Fruit fly (Drosophila melanogaster) whole organism, embryonic: ENCODE data around the gene nAChRalpha2.

Experiments used
- CG13775 ChIP-seq: fragments of 200-800 bp; sonication (Bioruptor generic); optimal IDR thresholded peaks from 3 replicates; lab custom pipeline; 2017; ENCODE audit warnings: missing biosample characterization, mild to moderate bottlenecking, missing genetic modification characterization
- pan ChIP-seq, 4 experiments: fragments of >200 bp in 3 of 4; fragments of 200-800 bp in 1 of 4; sonication (Bioruptor generic) in 1 of 4; optimal IDR thresholded peaks in 3 of 4; IDR thresholded peaks in 1 of 4; 2 replicates each; pipeline versions ENCODE4 v1.3.6 to Lab custom; 2017 to 2022; ENCODE audit warnings: missing biosample characterization in 2 of 4, missing genetic modification characterization in 2 of 4, mixed read lengths in 1 of 4

DNA sequence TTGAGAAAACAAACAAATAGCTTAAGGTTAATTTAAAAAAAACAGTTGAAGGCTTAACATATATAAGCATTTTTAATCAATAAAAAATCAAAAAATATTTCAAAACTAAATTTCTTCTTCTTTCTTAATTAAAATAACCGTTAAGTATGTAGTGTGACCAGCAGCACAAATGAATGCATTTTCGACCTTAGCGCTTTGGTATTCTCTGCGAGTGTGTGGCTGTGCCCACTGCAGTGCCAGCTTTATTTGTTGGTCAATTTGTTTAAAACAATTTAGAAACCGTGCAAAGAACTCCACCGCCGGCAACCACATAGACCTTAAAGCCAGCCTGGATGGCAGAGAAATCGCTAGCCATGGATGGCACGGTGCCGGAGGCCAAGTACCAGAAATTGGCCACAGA is 42.6 kb downstream of the nAChRalpha2 start, which contains the start of gene CG6607:
- TF ChIP-seq CG13775 (GFP tag; lab: Kevin White, UChicago) (no peak), pan (optimal IDR thresholded peaks at IDR 0.05; lab: Kevin White, UChicago) (no peak), pan (GFP tag; optimal IDR thresholded peaks at IDR 0.05 in 1 of 2, IDR thresholded peaks at IDR 0.05 in 1 of 2) (no peak)
